Fruit fly (Drosophila melanogaster): ENCODE data around the gene Snmp1.
A peak's percentile ranks its signal among the peaks of the same experiment; 100 is the strongest.

The Snmp1 gene

dm6 chr3R:21184373-21185132 lies 16.5 kb upstream of the Snmp1 start (continued):
- peak; percentile 49; the same call in 1 of the 2 replicates for TF ChIP-seq CG1024 (GFP tag; IDR thresholded peaks at IDR 0.05)
- no peak for TF ChIP-seq Doc3 (GFP tag; IDR thresholded peaks at IDR 0.05; ENCODE audit: partially characterized antibody)
- peak; percentile 27 for TF ChIP-seq Sry-δ (GFP tag; optimal IDR thresholded peaks at IDR 0.05)
- no peak for TF ChIP-seq sim (GFP tag; IDR thresholded peaks at IDR 0.05)
- peak; percentile 71 for TF ChIP-seq CG4820 (GFP tag; optimal IDR thresholded peaks at IDR 0.05)
- peak; percentile 30 for TF ChIP-seq CG12155 (GFP tag; optimal IDR thresholded peaks at IDR 0.05)
- TF ChIP-seq B-H1 (GFP tag; IDR thresholded peaks at IDR 0.05), result no peak
- peak; percentile 72 for TF ChIP-seq pho (GFP tag; optimal IDR thresholded peaks at IDR 0.05)
- no peak for TF ChIP-seq kay (GFP tag; optimal IDR thresholded peaks at IDR 0.05)
- TF ChIP-seq ems (GFP tag; optimal IDR thresholded peaks at IDR 0.05), result peak; percentile 70
- TF ChIP-seq Taf1 (GFP tag; IDR thresholded peaks at IDR 0.05), result no peak
- peak; percentile 75 for TF ChIP-seq CG11504 (tag; optimal IDR thresholded peaks at IDR 0.05)
- TF ChIP-seq CG18619 (GFP tag; optimal IDR thresholded peaks at IDR 0.05), result peak; percentile 81
- TF ChIP-seq Hsf (GFP tag; optimal IDR thresholded peaks at IDR 0.05), result peak; percentile 80
- TF ChIP-seq nom (GFP tag; optimal IDR thresholded peaks at IDR 0.05), result no peak
- TF ChIP-seq CG8290 (GFP tag; optimal IDR thresholded peaks at IDR 0.05), result peak; percentile 72
- peak; percentile 41 to 86 for TF ChIP-seq CG8290 (tag; optimal IDR thresholded peaks at IDR 0.05)
- no peak for TF ChIP-seq Spps (tag; optimal IDR thresholded peaks at IDR 0.05)
- TF ChIP-seq MESR4 (GFP tag; optimal IDR thresholded peaks at IDR 0.05), result no peak
- no peak for TF ChIP-seq gce (GFP tag; IDR thresholded peaks at IDR 0.05)
- TF ChIP-seq tll (GFP tag; optimal IDR thresholded peaks at IDR 0.05), result no peak
- no peak for TF ChIP-seq lov (optimal IDR thresholded peaks at IDR 0.05)
- TF ChIP-seq lov (GFP tag; IDR thresholded peaks at IDR 0.05), result no peak
- TF ChIP-seq CG6765 (GFP tag; optimal IDR thresholded peaks at IDR 0.05), result peak; percentile 74
- peak; percentile 74 for TF ChIP-seq Sox102F (GFP tag; optimal IDR thresholded peaks at IDR 0.05)
- peak; percentile 24 for TF ChIP-seq ab (GFP tag; optimal IDR thresholded peaks at IDR 0.05)
- TF ChIP-seq Sin3A (optimal IDR thresholded peaks at IDR 0.05), result no peak
- peak; percentile 81 for TF ChIP-seq chm (GFP tag; IDR thresholded peaks at IDR 0.05)
- TF ChIP-seq CG9817 (tag; optimal IDR thresholded peaks at IDR 0.05), result peak; percentile 73
- TF ChIP-seq Side (GFP tag; optimal IDR thresholded peaks at IDR 0.05), result peak; percentile 59
- TF ChIP-seq CG3163 (GFP tag; optimal IDR thresholded peaks at IDR 0.05), result peak; percentile 64
- TF ChIP-seq Nf-YC (tag; optimal IDR thresholded peaks at IDR 0.05), result peak; percentile 36
- TF ChIP-seq CG11695 (GFP tag; IDR thresholded peaks at IDR 0.05), result no peak
- peak; percentile 81 for TF ChIP-seq maf-S (GFP tag; optimal IDR thresholded peaks at IDR 0.05)
- peak; percentile 79; the same call in 2 of the 3 replicates for TF ChIP-seq so (GFP tag; IDR thresholded peaks at IDR 0.05)
- peak; percentile 33; the same call in 1 of the 2 replicates for TF ChIP-seq Drgx (GFP tag; IDR thresholded peaks at IDR 0.05)
- peak; percentile 64 for TF ChIP-seq BtbVII (GFP tag; optimal IDR thresholded peaks at IDR 0.05)
- peak; percentile 72 for TF ChIP-seq CG1233 (GFP tag; optimal IDR thresholded peaks at IDR 0.05)
- TF ChIP-seq CG2875 (GFP tag; optimal IDR thresholded peaks at IDR 0.05), result peak; percentile 70
- peak; percentile 71 for TF ChIP-seq emc (GFP tag; optimal IDR thresholded peaks at IDR 0.05)
- TF ChIP-seq Dref (GFP tag; IDR thresholded peaks at IDR 0.05), result no peak
- peak; percentile 68 to 71 for TF ChIP-seq Pdp1 (GFP tag; optimal IDR thresholded peaks at IDR 0.05)
- TF ChIP-seq CG2199 (GFP tag; IDR thresholded peaks at IDR 0.05), result peak; percentile 95
- TF ChIP-seq CG6683 (GFP tag; optimal IDR thresholded peaks at IDR 0.05), result peak; percentile 47
- no peak for TF ChIP-seq CG14860 (GFP tag; IDR thresholded peaks at IDR 0.05; ENCODE audit: partially characterized antibody)
- peak; percentile 69 for TF ChIP-seq ind (GFP tag; optimal IDR thresholded peaks at IDR 0.05)
- peak; percentile 33; the same call in 1 of the 2 replicates for TF ChIP-seq CG5953 (GFP tag; IDR thresholded peaks at IDR 0.05)
- peak; percentile 62 for TF ChIP-seq dmrt99B (tag; optimal IDR thresholded peaks at IDR 0.05)
- TF ChIP-seq tx (GFP tag; optimal IDR thresholded peaks at IDR 0.05), result peak; percentile 58
- peak; percentile 60 for TF ChIP-seq CG17385 (GFP tag; optimal IDR thresholded peaks at IDR 0.05)
- no peak for TF ChIP-seq toy (GFP tag; IDR thresholded peaks at IDR 0.05)
